Fruit fly (Drosophila melanogaster) whole organism, embryonic: Measurements from ENCODE around the gene CG6470.

ENCODE experiments used
- Awh ChIP-seq: fragments of 200-800 bp; sonication (Bioruptor generic); IDR thresholded peaks from 2 replicates; pipeline ENCODE4, ENCODE4 v1.3.6; 2022; ENCODE audit warnings: missing biosample characterization, missing genetic modification characterization
- BEAF-32 ChIP-seq: fragments of 200-800 bp; sonication (Bioruptor generic); optimal IDR thresholded peaks from 3 replicates; lab custom pipeline; 2017; ENCODE audit warnings: missing biosample characterization, missing genetic modification characterization, mild to moderate bottlenecking, moderate library complexity, missing genetic modification reagents
- Blimp-1 ChIP-seq: fragments of 200-800 bp; sonication (Bioruptor generic); optimal IDR thresholded peaks from 3 replicates; lab custom pipeline; 2018; ENCODE audit warnings: missing biosample characterization, missing genetic modification characterization, mild to moderate bottlenecking, moderate library complexity, missing genetic modification reagents
- CG12391 ChIP-seq: fragments of 200-800 bp; sonication (Bioruptor generic); optimal IDR thresholded peaks from 3 replicates; lab custom pipeline; 2018; ENCODE audit warnings: missing biosample characterization, mild to moderate bottlenecking, missing genetic modification characterization, moderate library complexity
- CG17612 ChIP-seq: fragments of 200-800 bp; sonication (Bioruptor generic); IDR thresholded peaks from 2 replicates; pipeline ENCODE4 v1.3.6; 2022; ENCODE audit warnings: missing biosample characterization, missing genetic modification characterization
- CG2678 ChIP-seq: fragments of 200-800 bp; sonication (Bioruptor generic); optimal IDR thresholded peaks from 3 replicates; lab custom pipeline; 2019; ENCODE audit warnings: missing biosample characterization, mild to moderate bottlenecking, missing genetic modification characterization, moderate library complexity
- CG6689 ChIP-seq: fragments of 200-800 bp; sonication (Bioruptor generic); IDR thresholded peaks from 2 replicates; pipeline ENCODE4 v1.3.6; 2022; ENCODE audit warnings: missing biosample characterization, missing genetic modification characterization
- CG6854 ChIP-seq: fragments of 200-800 bp; sonication (Bioruptor generic); optimal IDR thresholded peaks from 3 replicates; lab custom pipeline; 2017; ENCODE audit warnings: missing biosample characterization, mild to moderate bottlenecking, missing genetic modification characterization
- CG7987 ChIP-seq: fragments of 200-800 bp; sonication (Bioruptor generic); optimal IDR thresholded peaks from 2 replicates; lab custom pipeline; 2018; ENCODE audit warnings: missing biosample characterization, mild to moderate bottlenecking, missing genetic modification characterization, moderate library complexity
- CG8359 ChIP-seq: fragments of 200-800 bp; sonication (Bioruptor generic); optimal IDR thresholded peaks from 2 replicates; lab custom pipeline; 2017; ENCODE audit warnings: missing biosample characterization, mild to moderate bottlenecking, missing genetic modification characterization, borderline replicate concordance
- CG8478 ChIP-seq: fragments of >200 bp; optimal IDR thresholded peaks from 2 replicates; lab custom pipeline; 2018
- CG8765 ChIP-seq: fragments of 200-800 bp; sonication (Bioruptor generic); IDR thresholded peaks from 2 replicates; pipeline ENCODE4 v1.3.6; 2022; ENCODE audit warnings: missing biosample characterization, missing genetic modification characterization
- CG9727 ChIP-seq: fragments of 200-800 bp; sonication (Bioruptor generic); optimal IDR thresholded peaks from 3 replicates; lab custom pipeline; 2017; ENCODE audit warnings: missing biosample characterization, mild to moderate bottlenecking, missing genetic modification characterization
- D ChIP-seq, 2 experiments: fragments of 200-800 bp in 1 of 2; fragments of >200 bp in 1 of 2; sonication (Bioruptor generic) in 1 of 2; optimal IDR thresholded peaks; 2 replicates in 1 of 2; 3 replicates in 1 of 2; lab custom pipeline; 2017; ENCODE audit warnings: mild to moderate bottlenecking in 1 of 2, missing biosample characterization in 1 of 2, missing genetic modification characterization in 1 of 2, missing genetic modification reagents in 1 of 2
- Doc2 ChIP-seq: fragments of 200-800 bp; sonication (Bioruptor generic); IDR thresholded peaks from 2 replicates; pipeline ENCODE4 v1.3.6; 2022; ENCODE audit warnings: missing biosample characterization, missing genetic modification characterization
- E2f1 ChIP-seq: fragments of 200-800 bp; sonication (Bioruptor generic); IDR thresholded peaks from 2 replicates; pipeline ENCODE4 v1.3.6; 2022; ENCODE audit warnings: missing biosample characterization, missing genetic modification characterization
- Fer2 ChIP-seq: fragments of 200-800 bp; sonication (Bioruptor generic); optimal IDR thresholded peaks from 2 replicates; lab custom pipeline; 2018; ENCODE audit warnings: missing biosample characterization, mild to moderate bottlenecking, missing genetic modification characterization, moderate library complexity
- HLH4C ChIP-seq: fragments of 200-800 bp; sonication (Bioruptor generic); IDR thresholded peaks from 3 replicates; pipeline ENCODE4 v1.3.6; 2022; ENCODE audit warnings: missing biosample characterization, missing genetic modification characterization; ENCODE audit not compliant: partially characterized antibody
- Hand ChIP-seq: fragments of 200-800 bp; sonication (Bioruptor generic); optimal IDR thresholded peaks from 2 replicates; lab custom pipeline; 2017; ENCODE audit warnings: mild to moderate bottlenecking, missing biosample characterization, missing genetic modification reagents, missing genetic modification characterization
- Hr3 ChIP-seq: fragments of 200-800 bp; sonication (Bioruptor generic); optimal IDR thresholded peaks from 3 replicates; lab custom pipeline; 2016; ENCODE audit warnings: missing biosample characterization, missing genetic modification characterization
- Kr ChIP-seq: fragments of 200-800 bp; sonication (Bioruptor generic); optimal IDR thresholded peaks from 2 replicates; lab custom pipeline; 2017; ENCODE audit warnings: missing biosample characterization, mild to moderate bottlenecking, missing genetic modification characterization
- Myb ChIP-seq: fragments of 200-800 bp; sonication (Bioruptor generic); optimal IDR thresholded peaks from 2 replicates; lab custom pipeline; 2016; ENCODE audit warnings: missing biosample characterization, missing genetic modification characterization
- NC2α ChIP-seq: fragments of 200-800 bp; sonication (Bioruptor generic); optimal IDR thresholded peaks from 2 replicates; lab custom pipeline; 2016; ENCODE audit warnings: missing biosample characterization, missing genetic modification characterization
- NK7.1 ChIP-seq: fragments of 200-800 bp; sonication (Bioruptor generic); optimal IDR thresholded peaks from 3 replicates; lab custom pipeline; 2016; ENCODE audit warnings: missing biosample characterization, missing genetic modification characterization
- Ptx1 ChIP-seq: fragments of 200-800 bp; sonication (Bioruptor generic); IDR thresholded peaks from 2 replicates; pipeline ENCODE4 v1.3.6; 2022; ENCODE audit warnings: missing biosample characterization, missing genetic modification characterization
- Sry-β ChIP-seq: fragments of 200-800 bp; sonication (Bioruptor generic); optimal IDR thresholded peaks from 2 replicates; lab custom pipeline; 2018; ENCODE audit warnings: missing biosample characterization, mild to moderate bottlenecking, missing genetic modification characterization, moderate library complexity
- Sry-δ ChIP-seq: fragments of 200-800 bp; sonication (Bioruptor generic); optimal IDR thresholded peaks from 2 replicates; lab custom pipeline; 2016; ENCODE audit warnings: missing biosample characterization, missing genetic modification characterization
- TFAM ChIP-seq: fragments of 200-800 bp; sonication (Bioruptor generic); optimal IDR thresholded peaks from 2 replicates; lab custom pipeline; 2017; ENCODE audit warnings: missing biosample characterization, missing genetic modification characterization, inconsistent platforms
- br ChIP-seq: fragments of >200 bp; optimal IDR thresholded peaks from 2 replicates; lab custom pipeline; 2017
- chinmo ChIP-seq: fragments of 200-800 bp; sonication (Bioruptor generic); IDR thresholded peaks from 4 replicates; pipeline ENCODE4 v1.3.6; 2022; ENCODE audit warnings: missing biosample characterization, missing genetic modification characterization; ENCODE audit not compliant: partially characterized antibody
- croc ChIP-seq: fragments of 200-800 bp; sonication (Bioruptor generic); conservative IDR thresholded peaks from 3 replicates; pipeline ENCODE4 v1.3.6; 2022; ENCODE audit warnings: missing biosample characterization, missing genetic modification characterization
- danr ChIP-seq: fragments of 200-800 bp; sonication (Bioruptor generic); IDR thresholded peaks from 2 replicates; pipeline ENCODE4 v1.3.6; 2022; ENCODE audit warnings: missing biosample characterization, missing genetic modification characterization
- dati ChIP-seq: fragments of 200-800 bp; sonication (Bioruptor generic); IDR thresholded peaks from 2 replicates; pipeline ENCODE4 v1.3.6; 2022; ENCODE audit warnings: missing biosample characterization, missing genetic modification characterization
- esg ChIP-seq: fragments of 200-800 bp; sonication (Bioruptor generic); conservative IDR thresholded peaks from 2 replicates; pipeline ENCODE4 v1.3.6; 2022; ENCODE audit warnings: missing biosample characterization, missing genetic modification characterization
- fu2 ChIP-seq: fragments of 200-800 bp; sonication (Bioruptor generic); optimal IDR thresholded peaks from 2 replicates; lab custom pipeline; 2016; ENCODE audit warnings: missing biosample characterization, missing genetic modification characterization
- hkb ChIP-seq, 2 experiments: fragments of 200-800 bp in 1 of 2; fragments of >200 bp in 1 of 2; sonication (Bioruptor generic) in 1 of 2; IDR thresholded peaks in 1 of 2; optimal IDR thresholded peaks in 1 of 2; 2 replicates each; pipeline versions ENCODE4 v1.3.6 to Lab custom; 2017 to 2022; ENCODE audit warnings: missing biosample characterization in 1 of 2, missing genetic modification characterization in 1 of 2
- lmd ChIP-seq: fragments of 200-800 bp; sonication (Bioruptor generic); IDR thresholded peaks from 2 replicates; pipeline ENCODE4 v1.3.6; 2022; ENCODE audit warnings: missing biosample characterization, missing genetic modification characterization
- luna ChIP-seq: fragments of 200-800 bp; sonication (Bioruptor generic); optimal IDR thresholded peaks from 2 replicates; lab custom pipeline; 2016; ENCODE audit warnings: missing biosample characterization, missing genetic modification characterization
- nmo ChIP-seq: fragments of 200-800 bp; sonication (Bioruptor generic); optimal IDR thresholded peaks from 2 replicates; lab custom pipeline; 2018; ENCODE audit warnings: missing biosample characterization, mild to moderate bottlenecking, missing genetic modification characterization, moderate library complexity
- odd ChIP-seq: fragments of 200-800 bp; sonication (Bioruptor generic); optimal IDR thresholded peaks from 2 replicates; lab custom pipeline; 2017; ENCODE audit warnings: missing biosample characterization, mild to moderate bottlenecking, missing genetic modification characterization
- onecut ChIP-seq: fragments of 200-800 bp; sonication (Bioruptor generic); IDR thresholded peaks from 2 replicates; pipeline ENCODE4 v1.3.6; 2022; ENCODE audit warnings: missing biosample characterization, missing genetic modification characterization
- peb ChIP-seq: fragments of 200-800 bp; sonication (Bioruptor generic); IDR thresholded peaks from 2 replicates; pipeline ENCODE4 v1.3.6; 2022; ENCODE audit warnings: missing biosample characterization, missing genetic modification characterization
- pfk ChIP-seq: fragments of 200-800 bp; sonication (Bioruptor generic); optimal IDR thresholded peaks from 2 replicates; lab custom pipeline; 2018; ENCODE audit warnings: missing biosample characterization, mild to moderate bottlenecking, missing genetic modification characterization, moderate library complexity
- rib ChIP-seq: fragments of 200-800 bp; sonication (Bioruptor generic); IDR thresholded peaks from 2 replicates; pipeline ENCODE4 v1.3.6; 2022; ENCODE audit warnings: missing biosample characterization, missing genetic modification characterization
- row ChIP-seq: fragments of 200-800 bp; sonication (Bioruptor generic); IDR thresholded peaks from 3 replicates; pipeline ENCODE4 v1.3.6; 2022; ENCODE audit warnings: missing biosample characterization, missing genetic modification characterization
- seq ChIP-seq: fragments of 200-800 bp; sonication (Bioruptor generic); IDR thresholded peaks from 2 replicates; pipeline ENCODE4 v1.3.6; 2022; ENCODE audit warnings: missing biosample characterization, missing genetic modification characterization
- sisA ChIP-seq: fragments of 200-800 bp; sonication (Bioruptor generic); IDR thresholded peaks from 2 replicates; pipeline ENCODE4 v1.3.6; 2022; ENCODE audit warnings: missing biosample characterization, missing genetic modification characterization
- sob ChIP-seq: fragments of 200-800 bp; sonication (Bioruptor generic); IDR thresholded peaks from 2 replicates; pipeline ENCODE4 v1.3.6; 2022; ENCODE audit warnings: missing biosample characterization, missing genetic modification characterization
- sug ChIP-seq: fragments of 200-800 bp; optimal IDR thresholded peaks from 2 replicates; lab custom pipeline; 2019; ENCODE audit warnings: missing biosample characterization, mild to moderate bottlenecking, missing genetic modification characterization, moderate library complexity
- tna ChIP-seq: fragments of 200-800 bp; sonication (Bioruptor generic); IDR thresholded peaks from 2 replicates; pipeline ENCODE4 v1.3.6; 2022; ENCODE audit warnings: missing biosample characterization, missing genetic modification characterization; ENCODE audit not compliant: partially characterized antibody

CG6470 gene

DNA sequence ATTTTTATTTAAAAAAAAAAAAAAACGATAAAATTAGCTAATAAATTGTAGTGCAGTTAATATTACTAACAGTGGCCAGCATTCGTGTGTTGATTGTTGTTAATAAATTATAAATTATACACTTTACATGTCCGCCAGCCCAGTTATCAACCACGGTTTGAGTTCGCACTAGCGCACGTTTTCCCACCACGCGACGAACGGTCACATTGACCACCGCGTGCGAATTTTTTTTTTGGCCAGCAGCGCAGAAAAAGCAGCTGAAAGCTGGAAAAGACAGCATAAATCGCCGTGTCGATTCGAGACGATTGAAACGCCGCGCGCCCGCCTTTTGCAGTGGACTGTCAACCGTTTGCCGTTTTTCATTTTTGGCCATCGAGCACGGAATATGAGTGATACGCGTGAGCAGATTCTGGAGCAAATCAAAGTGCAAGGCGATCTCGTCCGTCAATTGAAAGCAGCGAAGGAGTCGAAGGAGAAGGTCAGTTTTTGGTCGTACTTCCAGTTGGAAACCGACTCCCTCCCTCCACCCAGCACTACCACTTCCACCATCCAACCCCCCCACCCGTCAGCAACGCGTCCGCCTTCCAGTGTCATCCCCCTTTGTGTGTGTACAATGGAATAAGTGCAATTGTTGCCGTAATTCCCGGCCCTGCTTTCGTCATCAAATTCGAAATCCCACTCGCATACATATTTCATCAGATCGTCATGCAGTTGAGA, 696 bp upstream of the CG6470 start, which contains the start of the genes Bx and HisRS (continued):
- no peak for TF ChIP-seq CG8478
- no peak for TF ChIP-seq E2f1
- no peak for TF ChIP-seq Fer2 (tag; lab: Kevin White, UChicago)
- no peak for TF ChIP-seq fu2
- TF ChIP-seq dati (GFP tag; lab: Robert Waterston, UW), result 0 out of 2 replicates have a peak, but pooled peaks have one; percentile 15
- no peak for TF ChIP-seq sob (GFP tag; lab: Robert Waterston, UW)
- TF ChIP-seq CG9727 (GFP tag; lab: Kevin White, UChicago), result no peak
- TF ChIP-seq Myb (GFP tag; lab: Kevin White, UChicago), result peak; percentile 27
- no peak for TF ChIP-seq CG12391 (tag; lab: Kevin White, UChicago)
- no peak for TF ChIP-seq seq (GFP tag; lab: Robert Waterston, UW)
- TF ChIP-seq croc (GFP tag; lab: Robert Waterston, UW), result no peak
- no peak for TF ChIP-seq br (lab: Kevin White, UChicago)
- TF ChIP-seq Blimp-1 (GFP tag; lab: Kevin White, UChicago), result no peak
- peak; percentile 50 for TF ChIP-seq BEAF-32 (GFP tag; lab: Kevin White, UChicago)
- no peak for TF ChIP-seq CG8359 (GFP tag; lab: Kevin White, UChicago)
- TF ChIP-seq Awh (GFP tag; lab: Robert Waterston, UW), result no peak
- TF ChIP-seq sug (tag; lab: Kevin White, UChicago), result peak; percentile 5
- no peak for TF ChIP-seq lmd (GFP tag; lab: Robert Waterston, UW)
- TF ChIP-seq Ptx1 (GFP tag; lab: Robert Waterston, UW), result 0 out of 2 replicates have a peak, but pooled peaks have one; percentile 6
- TF ChIP-seq tna (GFP tag; lab: Robert Waterston, UW), result no peak
- peak; percentile 26 for TF ChIP-seq Sry-δ (GFP tag; lab: Kevin White, UChicago)
- no peak for TF ChIP-seq esg (GFP tag; lab: Robert Waterston, UW)
- TF ChIP-seq NK7.1 (GFP tag; lab: Kevin White, UChicago), result no peak
- no peak for TF ChIP-seq Hr3
- TF ChIP-seq nmo (GFP tag; lab: Kevin White, UChicago), result peak; percentile 26
- TF ChIP-seq luna (GFP tag; lab: Kevin White, UChicago), result no peak
- no peak for TF ChIP-seq TFAM
- no peak for TF ChIP-seq CG17612 (GFP tag; lab: Robert Waterston, UW)
- no peak for TF ChIP-seq HLH4C (GFP tag; lab: Robert Waterston, UW)
- TF ChIP-seq Hand (GFP tag; lab: Kevin White, UChicago), result no peak
- no peak for TF ChIP-seq CG6854 (GFP tag; lab: Kevin White, UChicago)
- TF ChIP-seq odd, result no peak
- TF ChIP-seq peb (GFP tag; lab: Robert Waterston, UW), result no peak
- TF ChIP-seq CG7987 (GFP tag; lab: Kevin White, UChicago), result no peak
- TF ChIP-seq hkb (optimal IDR thresholded peaks at IDR 0.05; lab: Kevin White, UChicago), result no peak
- 0 out of 2 replicates have a peak, but pooled peaks have one; percentile 26 for TF ChIP-seq hkb (GFP tag; IDR thresholded peaks at IDR 0.05; lab: Robert Waterston, UW)
- peak; percentile 95 for TF ChIP-seq rib
- TF ChIP-seq onecut, result no peak
- TF ChIP-seq sisA, result no peak
- TF ChIP-seq pfk, result peak; percentile 6
- TF ChIP-seq CG6689, result no peak
- TF ChIP-seq CG8765, result no peak
- TF ChIP-seq NC2α (GFP tag; lab: Kevin White, UChicago), result no peak
- 0 out of 3 replicates have a peak, but pooled peaks have one; percentile 23 for TF ChIP-seq row
- TF ChIP-seq Sry-β, result no peak
- TF ChIP-seq chinmo (GFP tag; lab: Robert Waterston, UW), result no peak
- peak; percentile 74 for TF ChIP-seq D (optimal IDR thresholded peaks at IDR 0.05; lab: Kevin White, UChicago)
- no peak for TF ChIP-seq D (GFP tag; optimal IDR thresholded peaks at IDR 0.05; lab: Kevin White, UChicago)
- no peak for TF ChIP-seq CG2678 (tag; lab: Kevin White, UChicago)
- TF ChIP-seq Kr (GFP tag; lab: Kevin White, UChicago), result no peak
- TF ChIP-seq danr, result no peak
- TF ChIP-seq Doc2 (GFP tag; lab: Robert Waterston, UW), result no peak
